Fruit fly (Drosophila melanogaster) whole organism, embryonic: ENCODE results near the gene CG7557.

Experiments
- B-H1 ChIP-seq: fragments of 200-800 bp; sonication (Bioruptor generic); IDR thresholded peaks from 3 replicates; pipeline ENCODE4 v1.3.6; 2022; ENCODE audit warnings: missing biosample characterization, missing genetic modification characterization
- BtbVII ChIP-seq: fragments of 200-800 bp; sonication (Bioruptor generic); optimal IDR thresholded peaks from 3 replicates; lab custom pipeline; 2017; ENCODE audit warnings: missing biosample characterization, mild to moderate bottlenecking, missing genetic modification characterization
- CG11093 ChIP-seq: fragments of 200-800 bp; sonication (Bioruptor generic); IDR thresholded peaks from 3 replicates; pipeline ENCODE4 v1.3.6; 2022; ENCODE audit warnings: missing biosample characterization, missing genetic modification characterization
- CG11398 ChIP-seq: fragments of 200-800 bp; sonication (Bioruptor generic); optimal IDR thresholded peaks from 2 replicates; lab custom pipeline; 2016; ENCODE audit warnings: missing biosample characterization, missing genetic modification characterization
- CG11504 ChIP-seq: fragments of 200-800 bp; sonication (Bioruptor generic); optimal IDR thresholded peaks from 3 replicates; lab custom pipeline; 2019; ENCODE audit warnings: missing biosample characterization, mild to moderate bottlenecking, missing genetic modification characterization, moderate library complexity
- CG1233 ChIP-seq: fragments of 200-800 bp; sonication (Bioruptor generic); optimal IDR thresholded peaks from 4 replicates; lab custom pipeline; 2018; ENCODE audit warnings: missing biosample characterization, mild to moderate bottlenecking, missing genetic modification characterization
- CG17361 ChIP-seq: fragments of 200-800 bp; sonication (Bioruptor generic); IDR thresholded peaks from 3 replicates; pipeline ENCODE4 v1.3.6; 2022; ENCODE audit warnings: missing biosample characterization, missing genetic modification characterization
- CG1832 ChIP-seq: fragments of 200-800 bp; sonication (Bioruptor generic); optimal IDR thresholded peaks from 2 replicates; lab custom pipeline; 2017; ENCODE audit warnings: missing biosample characterization, mild to moderate bottlenecking, missing genetic modification characterization, inconsistent platforms
- CG18476 ChIP-seq: fragments of 200-800 bp; sonication (Bioruptor generic); optimal IDR thresholded peaks from 2 replicates; lab custom pipeline; 2016; ENCODE audit warnings: missing biosample characterization, mild to moderate bottlenecking, missing genetic modification characterization
- CG2116 ChIP-seq: fragments of 200-800 bp; sonication (Bioruptor generic); optimal IDR thresholded peaks from 3 replicates; lab custom pipeline; 2018; ENCODE audit warnings: missing biosample characterization, mild to moderate bottlenecking, missing genetic modification characterization
- CG31365 ChIP-seq: fragments of 200-800 bp; sonication (Bioruptor generic); optimal IDR thresholded peaks from 2 replicates; lab custom pipeline; 2018; ENCODE audit warnings: missing biosample characterization, mild to moderate bottlenecking, missing genetic modification characterization
- CG3163 ChIP-seq: fragments of 200-800 bp; sonication (Bioruptor generic); optimal IDR thresholded peaks from 3 replicates; lab custom pipeline; 2016; ENCODE audit warnings: missing biosample characterization, missing genetic modification characterization
- CG4282 ChIP-seq: fragments of 200-800 bp; sonication (Bioruptor generic); optimal IDR thresholded peaks from 2 replicates; lab custom pipeline; 2016; ENCODE audit warnings: missing biosample characterization, missing genetic modification characterization
- CG4404 ChIP-seq: fragments of 200-800 bp; sonication (Bioruptor generic); IDR thresholded peaks from 2 replicates; pipeline ENCODE4 v1.3.6; 2022; ENCODE audit warnings: missing biosample characterization, missing genetic modification characterization
- CG4707 ChIP-seq: fragments of 200-800 bp; sonication (Bioruptor generic); optimal IDR thresholded peaks from 2 replicates; lab custom pipeline; 2018; ENCODE audit warnings: missing biosample characterization, mild to moderate bottlenecking, missing genetic modification characterization, moderate library complexity
- CG5245 ChIP-seq: fragments of 200-800 bp; sonication (Bioruptor generic); optimal IDR thresholded peaks from 3 replicates; lab custom pipeline; 2016; ENCODE audit warnings: missing biosample characterization, missing genetic modification characterization
- CG6254 ChIP-seq: fragments of 200-800 bp; sonication (Bioruptor generic); optimal IDR thresholded peaks from 3 replicates; lab custom pipeline; 2017; ENCODE audit warnings: mild to moderate bottlenecking, missing biosample characterization, missing genetic modification reagents, missing genetic modification characterization
- CG6689 ChIP-seq: fragments of 200-800 bp; sonication (Bioruptor generic); IDR thresholded peaks from 2 replicates; pipeline ENCODE4 v1.3.6; 2022; ENCODE audit warnings: missing biosample characterization, missing genetic modification characterization
- CG7745 ChIP-seq: fragments of 200-800 bp; sonication (Bioruptor generic); optimal IDR thresholded peaks from 2 replicates; lab custom pipeline; 2018; ENCODE audit warnings: missing biosample characterization, mild to moderate bottlenecking, missing genetic modification characterization, moderate library complexity
- CG7786 ChIP-seq: fragments of 200-800 bp; sonication (Bioruptor generic); optimal IDR thresholded peaks from 2 replicates; lab custom pipeline; 2016; ENCODE audit warnings: missing biosample characterization, missing genetic modification characterization
- D19A ChIP-seq: fragments of 200-800 bp; optimal IDR thresholded peaks from 3 replicates; lab custom pipeline; 2019; ENCODE audit warnings: missing biosample characterization, mild to moderate bottlenecking, missing genetic modification characterization, moderate library complexity
- Drgx ChIP-seq: fragments of 200-800 bp; sonication (Bioruptor generic); IDR thresholded peaks from 2 replicates; pipeline ENCODE4 v1.3.6; 2022; ENCODE audit warnings: missing biosample characterization, missing genetic modification characterization
- Eip74EF ChIP-seq, 2 experiments: fragments of 200-800 bp in 1 of 2; fragments of >200 bp in 1 of 2; sonication (Bioruptor generic) in 1 of 2; optimal IDR thresholded peaks; 2 replicates each; lab custom pipeline; 2017 to 2019; ENCODE audit warnings: missing biosample characterization in 2 of 2, missing genetic modification characterization in 2 of 2, mild to moderate bottlenecking in 1 of 2, moderate library complexity in 1 of 2
- Fer1 ChIP-seq: fragments of 200-800 bp; sonication (Bioruptor generic); optimal IDR thresholded peaks from 2 replicates; lab custom pipeline; 2017; ENCODE audit warnings: missing biosample characterization, mild to moderate bottlenecking, missing genetic modification characterization
- Hmr ChIP-seq: fragments of 200-800 bp; sonication (Bioruptor generic); optimal IDR thresholded peaks from 3 replicates; lab custom pipeline; 2017; ENCODE audit warnings: mild to moderate bottlenecking, missing biosample characterization, missing genetic modification reagents, missing genetic modification characterization
- Hr51 ChIP-seq, 2 experiments: fragments of 200-800 bp; sonication (Bioruptor generic); optimal IDR thresholded peaks; 2 replicates in 1 of 2; 3 replicates in 1 of 2; lab custom pipeline; 2016 to 2018; ENCODE audit warnings: missing biosample characterization in 2 of 2, missing genetic modification characterization in 2 of 2, mild to moderate bottlenecking in 1 of 2, moderate library complexity in 1 of 2
- Med ChIP-seq: fragments of 200-800 bp; sonication (Bioruptor generic); peaks from one replicate; lab custom pipeline; 2016; ENCODE audit warnings: missing biosample characterization, missing genetic modification characterization, mild to moderate bottlenecking, inconsistent platforms, moderate library complexity
- Pdp1 ChIP-seq, 2 experiments: fragments of 200-800 bp; sonication (Bioruptor generic); optimal IDR thresholded peaks; 3 replicates each; lab custom pipeline; 2016; ENCODE audit warnings: missing biosample characterization in 2 of 2, missing genetic modification characterization in 2 of 2, mild to moderate bottlenecking in 1 of 2, moderate library complexity in 1 of 2
- Sry-δ ChIP-seq: fragments of 200-800 bp; sonication (Bioruptor generic); optimal IDR thresholded peaks from 2 replicates; lab custom pipeline; 2016; ENCODE audit warnings: missing biosample characterization, missing genetic modification characterization
- Ssrp ChIP-seq: fragments of 200-800 bp; sonication (Bioruptor generic); optimal IDR thresholded peaks from 2 replicates; lab custom pipeline; 2018; ENCODE audit warnings: missing biosample characterization, mild to moderate bottlenecking, missing genetic modification characterization, moderate library complexity
- Xrp1 ChIP-seq: fragments of 200-800 bp; sonication (Bioruptor generic); IDR thresholded peaks from 2 replicates; pipeline ENCODE4 v1.3.6; 2022; ENCODE audit warnings: missing biosample characterization, missing genetic modification characterization
- ac ChIP-seq: fragments of 200-800 bp; sonication (Bioruptor generic); optimal IDR thresholded peaks from 3 replicates; lab custom pipeline; 2017; ENCODE audit warnings: missing biosample characterization, mild to moderate bottlenecking, missing genetic modification characterization
- bigmax ChIP-seq: fragments of 200-800 bp; sonication (Bioruptor generic); optimal IDR thresholded peaks from 2 replicates; lab custom pipeline; 2018; ENCODE audit warnings: missing biosample characterization, mild to moderate bottlenecking, missing genetic modification characterization
- bsh ChIP-seq, 2 experiments: fragments of 200-800 bp; sonication (Bioruptor generic); optimal IDR thresholded peaks; 2 replicates each; lab custom pipeline; 2017 to 2018; ENCODE audit warnings: mild to moderate bottlenecking in 2 of 2, missing biosample characterization in 2 of 2, missing genetic modification characterization in 2 of 2, moderate library complexity in 1 of 2
- cato ChIP-seq: fragments of 200-800 bp; sonication (Bioruptor generic); optimal IDR thresholded peaks from 2 replicates; lab custom pipeline; 2016; ENCODE audit warnings: missing biosample characterization, missing genetic modification characterization, borderline replicate concordance
- chn ChIP-seq: fragments of 200-800 bp; sonication (Bioruptor generic); optimal IDR thresholded peaks from 2 replicates; lab custom pipeline; 2016; ENCODE audit warnings: missing biosample characterization, missing genetic modification characterization
- emc ChIP-seq: fragments of 200-800 bp; sonication (Bioruptor generic); optimal IDR thresholded peaks from 2 replicates; lab custom pipeline; 2016; ENCODE audit warnings: missing biosample characterization, missing genetic modification characterization
- hkb ChIP-seq, 2 experiments: fragments of 200-800 bp in 1 of 2; fragments of >200 bp in 1 of 2; sonication (Bioruptor generic) in 1 of 2; IDR thresholded peaks in 1 of 2; optimal IDR thresholded peaks in 1 of 2; 2 replicates each; pipeline versions ENCODE4 v1.3.6 to Lab custom; 2017 to 2022; ENCODE audit warnings: missing biosample characterization in 1 of 2, missing genetic modification characterization in 1 of 2
- nerfin-2 ChIP-seq: fragments of 200-800 bp; sonication (Bioruptor generic); IDR thresholded peaks from 2 replicates; pipeline ENCODE4 v1.3.6; 2022; ENCODE audit warnings: missing biosample characterization, missing genetic modification characterization; ENCODE audit not compliant: partially characterized antibody
- nmo ChIP-seq: fragments of 200-800 bp; sonication (Bioruptor generic); optimal IDR thresholded peaks from 2 replicates; lab custom pipeline; 2018; ENCODE audit warnings: missing biosample characterization, mild to moderate bottlenecking, missing genetic modification characterization, moderate library complexity
- pzg ChIP-seq: fragments of 200-800 bp; sonication (Bioruptor generic); optimal IDR thresholded peaks from 3 replicates; lab custom pipeline; 2018; ENCODE audit warnings: missing biosample characterization, mild to moderate bottlenecking, missing genetic modification characterization, moderate library complexity
- sna ChIP-seq: fragments of 200-800 bp; sonication (Bioruptor generic); IDR thresholded peaks from 2 replicates; pipeline ENCODE4 v1.3.6; 2022; ENCODE audit warnings: missing biosample characterization, missing genetic modification characterization; ENCODE audit not compliant: partially characterized antibody
- usp ChIP-seq: fragments of >200 bp; optimal IDR thresholded peaks from 2 replicates; lab custom pipeline; 2017; ENCODE audit warnings: missing biosample characterization, missing genetic modification characterization
- vvl ChIP-seq: fragments of 200-800 bp; sonication (Bioruptor generic); IDR thresholded peaks from 2 replicates; pipeline ENCODE4 v1.3.6; 2022; ENCODE audit warnings: missing biosample characterization, missing genetic modification characterization
- zen ChIP-seq: fragments of 200-800 bp; sonication (Bioruptor generic); optimal IDR thresholded peaks from 3 replicates; lab custom pipeline; 2018; ENCODE audit warnings: missing biosample characterization, mild to moderate bottlenecking, missing genetic modification characterization, moderate library complexity
- zen2 ChIP-seq: fragments of 200-800 bp; sonication (Bioruptor generic); IDR thresholded peaks from 3 replicates; pipeline ENCODE4 v1.3.6; 2022; ENCODE audit warnings: missing biosample characterization, missing genetic modification characterization; ENCODE audit not compliant: partially characterized antibody

Gene CG7557

dm6 chr3L:11447022-11447728, 2.2 kb downstream of the CG7557 start (continued):
- TF ChIP-seq Pdp1 (GFP tag; optimal IDR thresholded peaks at IDR 0.05; lab: Kevin White, UChicago), result no peak
- peak; percentile 28 for TF ChIP-seq CG6254 (GFP tag; lab: Kevin White, UChicago)
- TF ChIP-seq bigmax, result no peak
- no peak for TF ChIP-seq Hmr (GFP tag; lab: Kevin White, UChicago)
- TF ChIP-seq CG3163 (GFP tag; lab: Kevin White, UChicago), result no peak
- peak; percentile 46; the same call in 1 of the 3 replicates for TF ChIP-seq CG17361
- TF ChIP-seq nmo, result peak; percentile 32
- no peak for TF ChIP-seq sna (GFP tag; lab: Robert Waterston, UW)
- no peak for TF ChIP-seq CG4282 (GFP tag; lab: Kevin White, UChicago)
- TF ChIP-seq vvl, result 0 out of 2 replicates have a peak, but pooled peaks have one; percentile 28
- TF ChIP-seq Xrp1, result peak; percentile 35; the same call in 1 of the 2 replicates
- no peak for TF ChIP-seq CG7786 (GFP tag; lab: Kevin White, UChicago)
- no peak for TF ChIP-seq cato (GFP tag; lab: Kevin White, UChicago)
- TF ChIP-seq CG4404 (GFP tag; lab: Robert Waterston, UW), result no peak
- TF ChIP-seq zen2 (GFP tag; lab: Robert Waterston, UW), result no peak
- TF ChIP-seq CG1832, result no peak
- TF ChIP-seq chn (GFP tag; lab: Kevin White, UChicago), result no peak
- no peak for TF ChIP-seq nerfin-2 (GFP tag; lab: Robert Waterston, UW)
- no peak for TF ChIP-seq hkb (optimal IDR thresholded peaks at IDR 0.05; lab: Kevin White, UChicago)
- 0 out of 2 replicates have a peak, but pooled peaks have one; percentile 12 for TF ChIP-seq hkb (GFP tag; IDR thresholded peaks at IDR 0.05; lab: Robert Waterston, UW)
- TF ChIP-seq CG11504 (tag; lab: Kevin White, UChicago), result peak; percentile 46
- peak; percentile 60 for TF ChIP-seq Med (GFP tag; lab: Kevin White, UChicago)
- no peak for TF ChIP-seq Eip74EF (GFP tag; optimal IDR thresholded peaks at IDR 0.05; lab: Kevin White, UChicago)
- TF ChIP-seq CG6689 (GFP tag; lab: Robert Waterston, UW), result 0 out of 2 replicates have a peak, but pooled peaks have one; percentile 17
- TF ChIP-seq CG5245 (GFP tag; lab: Kevin White, UChicago), result no peak
- no peak for TF ChIP-seq Ssrp (tag; lab: Kevin White, UChicago)
- TF ChIP-seq, all 482 proteins: peak for 45

- no peak for TF ChIP-seq emc (GFP tag; lab: Kevin White, UChicago)
- TF ChIP-seq CG6254 (GFP tag; lab: Kevin White, UChicago), result no peak
- peak in 1 of 2 experiments; percentile 53 for TF ChIP-seq bsh (GFP tag; optimal IDR thresholded peaks at IDR 0.05; lab: Kevin White, UChicago)
- TF ChIP-seq zen (tag; lab: Kevin White, UChicago), result no peak
- TF ChIP-seq Drgx, result peak; percentile 74
- no peak for TF ChIP-seq CG31365
- no peak for TF ChIP-seq D19A (tag; lab: Kevin White, UChicago)
These were observed 3.4 kb downstream of the CG7557 start for dm6 chr3L:11448349-11448748.

- TF ChIP-seq ac, result no peak
- no peak for TF ChIP-seq CG7745 (tag; lab: Kevin White, UChicago)
- no peak for TF ChIP-seq B-H1 (GFP tag; lab: Robert Waterston, UW)
- no peak for TF ChIP-seq usp (GFP tag; lab: Kevin White, UChicago)
- TF ChIP-seq pzg (GFP tag; lab: Kevin White, UChicago), result no peak
- peak; percentile 94 for TF ChIP-seq Drgx
- no peak for TF ChIP-seq CG11093 (GFP tag; lab: Robert Waterston, UW)
- no peak for TF ChIP-seq CG2116 (GFP tag; lab: Kevin White, UChicago)
- peak; percentile 39 for TF ChIP-seq Fer1 (GFP tag; lab: Kevin White, UChicago)
- TF ChIP-seq CG11398 (GFP tag; lab: Kevin White, UChicago), result peak; percentile 42
- TF ChIP-seq CG4707, result no peak
- TF ChIP-seq CG1233 (GFP tag; lab: Kevin White, UChicago), result peak; percentile 11
- TF ChIP-seq CG18476 (GFP tag; lab: Kevin White, UChicago), result no peak
- peak; percentile 41 for TF ChIP-seq Sry-δ
- TF ChIP-seq BtbVII, result no peak
- TF ChIP-seq Hr51 (GFP tag; optimal IDR thresholded peaks at IDR 0.05; lab: Kevin White, UChicago), result peak; percentile 17 to 48
These were observed 4.0 kb downstream of the CG7557 start for dm6 chr3L:11448935-11449334.
